Fruit fly (Drosophila melanogaster): Measurements from ENCODE around the gene CG14543.
A peak's percentile ranks its signal among the peaks of the same experiment; 100 is the strongest.

The CG14543 gene

dm6 chr3R:26011542-26011941 lies 44.9 kb upstream of the CG14543 start (continued):
- TF ChIP-seq Fer1 (GFP tag; optimal IDR thresholded peaks at IDR 0.05) (no peak), sd (tag; optimal IDR thresholded peaks at IDR 0.05) (peak; percentile 63), toy (GFP tag; IDR thresholded peaks at IDR 0.05) (no peak), ash1 (GFP tag; optimal IDR thresholded peaks at IDR 0.05) (no peak), CG30431 (GFP tag; optimal IDR thresholded peaks at IDR 0.05) (no peak), pnt (GFP tag; optimal IDR thresholded peaks at IDR 0.05) (no peak), CG43689 (GFP tag; IDR thresholded peaks at IDR 0.05) (no peak), D19A (tag; optimal IDR thresholded peaks at IDR 0.05) (peak; percentile 49), trh (GFP tag; optimal IDR thresholded peaks at IDR 0.05) (no peak), CG13123 (GFP tag; optimal IDR thresholded peaks at IDR 0.05) (peak; percentile 10), mirr (GFP tag; optimal IDR thresholded peaks at IDR 0.05) (peak; percentile 7), pros (GFP tag; optimal IDR thresholded peaks at IDR 0.05) (peak; percentile 24), twi (tag; optimal IDR thresholded peaks at IDR 0.05) (peak; percentile 46), CG10543 (GFP tag; optimal IDR thresholded peaks at IDR 0.05) (peak; percentile 43), Max (GFP tag; optimal IDR thresholded peaks at IDR 0.05) (no peak), CG30403 (GFP tag; optimal IDR thresholded peaks at IDR 0.05) (no peak), CG17912 (GFP tag; optimal IDR thresholded peaks at IDR 0.05) (peak; percentile 15), CG12769 (tag; optimal IDR thresholded peaks at IDR 0.05) (peak; percentile 11), Hr78 (GFP tag; optimal IDR thresholded peaks at IDR 0.05) (no peak), kah (GFP tag; optimal IDR thresholded peaks at IDR 0.05) (no peak), CG7271 (tag; optimal IDR thresholded peaks at IDR 0.05) (no peak), crol (GFP tag; IDR thresholded peaks at IDR 0.05) (no peak), CoRest (tag; optimal IDR thresholded peaks at IDR 0.05) (peak; percentile 17), CG8765 (GFP tag; IDR thresholded peaks at IDR 0.05) (no peak), CG7745 (tag; optimal IDR thresholded peaks at IDR 0.05) (peak; percentile 73), gce (GFP tag; IDR thresholded peaks at IDR 0.05) (no peak), CG8290 (GFP tag; optimal IDR thresholded peaks at IDR 0.05) (peak; percentile 41), CG8290 (tag; optimal IDR thresholded peaks at IDR 0.05) (peak; percentile 44 to 58), D (optimal IDR thresholded peaks at IDR 0.05) (no peak), D (GFP tag; optimal IDR thresholded peaks at IDR 0.05) (peak; percentile 23), CG2678 (tag; optimal IDR thresholded peaks at IDR 0.05) (peak; percentile 53), CG3838 (GFP tag; optimal IDR thresholded peaks at IDR 0.05) (no peak), Hand (GFP tag; optimal IDR thresholded peaks at IDR 0.05) (no peak), grau (tag; optimal IDR thresholded peaks at IDR 0.05) (peak; percentile 5), nom (GFP tag; optimal IDR thresholded peaks at IDR 0.05) (peak; percentile 25), oc (tag; optimal IDR thresholded peaks at IDR 0.05) (peak; percentile 50), amos (GFP tag; IDR thresholded peaks at IDR 0.05; ENCODE audit: partially characterized antibody) (no peak), bcd (GFP tag; optimal IDR thresholded peaks at IDR 0.05) (no peak), CG10565 (GFP tag; optimal IDR thresholded peaks at IDR 0.05) (no peak), Nf-YB (GFP tag; optimal IDR thresholded peaks at IDR 0.05) (peak; percentile 20), psq (GFP tag; optimal IDR thresholded peaks at IDR 0.05) (no peak), CG6813 (GFP tag; optimal IDR thresholded peaks at IDR 0.05) (peak; percentile 66), nerfin-1 (tag; optimal IDR thresholded peaks at IDR 0.05) (peak; percentile 57), Deaf1 (tag; optimal IDR thresholded peaks at IDR 0.05) (peak; percentile 3), CG17612 (GFP tag; IDR thresholded peaks at IDR 0.05) (no peak), CG5953 (GFP tag; IDR thresholded peaks at IDR 0.05) (no peak), so (GFP tag; IDR thresholded peaks at IDR 0.05) (0 out of 3 replicates have a peak, but pooled peaks have one; percentile 30), Antp (GFP tag; optimal IDR thresholded peaks at IDR 0.05) (no peak), ac (GFP tag; optimal IDR thresholded peaks at IDR 0.05) (peak; percentile 72), CG31365 (tag; optimal IDR thresholded peaks at IDR 0.05) (peak; percentile 34), CG15479 (GFP tag; optimal IDR thresholded peaks at IDR 0.05) (no peak)
